Fruit fly (Drosophila melanogaster) whole organism, embryonic: ENCODE results near the gene KP78a.

Source experiments
- CG10147 ChIP-seq: fragments of 200-800 bp; sonication (Bioruptor generic); optimal IDR thresholded peaks from 2 replicates; lab custom pipeline; 2019; ENCODE audit warnings: missing biosample characterization, mild to moderate bottlenecking, missing genetic modification characterization, moderate library complexity
- Trl ChIP-seq, 3 experiments: fragments of >200 bp in 2 of 3; fragments of 200-800 bp in 1 of 3; sonication (Bioruptor generic) in 1 of 3; optimal IDR thresholded peaks; 2 replicates in 1 of 3; 3 replicates in 2 of 3; lab custom pipeline; 2016 to 2017; ENCODE audit warnings: missing biosample characterization in 1 of 3, missing genetic modification characterization in 1 of 3
- nerfin-2 ChIP-seq: fragments of 200-800 bp; sonication (Bioruptor generic); IDR thresholded peaks from 2 replicates; pipeline ENCODE4 v1.3.6; 2022; ENCODE audit warnings: missing biosample characterization, missing genetic modification characterization; ENCODE audit not compliant: partially characterized antibody

The KP78a gene

DNA sequence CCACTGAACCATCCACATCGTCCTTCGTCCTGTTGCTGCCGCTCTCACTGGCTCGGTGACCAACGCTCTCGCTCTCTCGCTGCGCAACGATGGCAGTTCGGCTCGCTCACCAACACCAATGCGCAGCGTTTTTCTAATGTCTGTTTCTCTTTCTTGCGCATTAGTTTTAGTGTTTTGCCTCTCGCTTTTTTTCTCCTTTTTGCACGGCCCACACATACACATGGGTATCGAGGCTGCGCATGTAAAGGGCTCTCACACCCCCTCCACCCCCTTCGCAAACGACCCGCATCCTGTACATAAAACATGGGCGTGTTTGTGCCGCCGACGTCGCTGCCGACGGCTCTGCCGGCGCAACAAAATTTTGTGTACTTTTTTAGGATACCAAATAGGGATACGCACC lies 50.0 kb downstream of the KP78a start (continued):
- peak; percentile 47 to 71 for TF ChIP-seq Trl (optimal IDR thresholded peaks at IDR 0.05; lab: Kevin White, UChicago)
- no peak for TF ChIP-seq Trl (GFP tag; optimal IDR thresholded peaks at IDR 0.05; lab: Kevin White, UChicago)
- no peak for TF ChIP-seq CG10147 (GFP tag; lab: Kevin White, UChicago)
- no peak for TF ChIP-seq nerfin-2
